2 worm cellular contexts compared by ENCODE assay signal in the genomic region with DNA sequence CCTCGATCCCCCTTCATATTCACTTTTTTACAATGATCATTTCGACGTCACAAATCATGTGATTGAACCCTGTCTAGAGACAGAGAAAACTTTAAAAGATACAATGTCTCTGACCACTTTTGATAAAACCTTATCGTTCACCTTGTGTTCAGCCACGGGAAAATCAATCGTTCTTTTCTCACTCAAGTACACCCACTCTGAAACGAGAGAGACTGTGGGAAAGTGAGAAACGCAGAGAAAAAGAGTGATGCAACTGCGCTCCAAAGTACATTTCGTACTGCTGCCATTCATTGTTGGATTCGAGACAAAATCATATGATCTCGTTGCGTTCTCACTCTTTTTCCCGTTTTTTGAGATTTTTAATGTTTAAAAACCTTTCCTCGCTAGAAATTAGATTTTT.
TF ChIP-seq lines count a peak whose summit lies in the region.

No protein-coding gene starts in this region.

TF ChIP-seq in whole organism, L1 larva, 84 proteins besides CTCF, POLR2A, EP300 and RAD21 (continued from another document):
- TF ChIP-seq unc-130 (tag; optimal IDR thresholded peaks at IDR 0.05; lab: Kevin White, UChicago), result peak; percentile 90
- peak; percentile 76 for TF ChIP-seq jun-1 (tag; optimal IDR thresholded peaks at IDR 0.05; lab: Kevin White, UChicago)
- TF ChIP-seq mef-2 (tag; optimal IDR thresholded peaks at IDR 0.05; lab: Kevin White, UChicago), result no peak
- TF ChIP-seq ztf-4 (tag; optimal IDR thresholded peaks at IDR 0.05; lab: Kevin White, UChicago), result peak; percentile 71
- TF ChIP-seq swsn-7 (tag; optimal IDR thresholded peaks at IDR 0.05; lab: Kevin White, UChicago), result peak; percentile 90
- peak; percentile 56 for TF ChIP-seq skn-1 (tag; optimal IDR thresholded peaks at IDR 0.05; lab: Kevin White, UChicago)
- peak; percentile 96 for TF ChIP-seq nhr-85 (tag; lab: Kevin White, UChicago)
- TF ChIP-seq lsy-2 (tag; optimal IDR thresholded peaks at IDR 0.05; lab: Kevin White, UChicago), result peak; percentile 86 to 92
- TF ChIP-seq tlp-1 (tag; optimal IDR thresholded peaks at IDR 0.05; lab: Kevin White, UChicago), result no peak
- TF ChIP-seq unc-86 (tag; optimal IDR thresholded peaks at IDR 0.05; lab: Kevin White, UChicago), result peak; percentile 62
- no peak for TF ChIP-seq hlh-4 (tag; optimal IDR thresholded peaks at IDR 0.05; lab: Kevin White, UChicago)
- peak; percentile 66 for TF ChIP-seq isw-1 (GFP tag; IDR thresholded peaks at IDR 0.05; lab: Robert Waterston, UW)
- TF ChIP-seq hpl-2 (GFP tag; optimal IDR thresholded peaks at IDR 0.05; lab: Kevin White, UChicago), result peak; percentile 70
- TF ChIP-seq sup-37 (GFP tag; optimal IDR thresholded peaks at IDR 0.05; lab: Kevin White, UChicago), result peak; percentile 59
- TF ChIP-seq nhr-90 (tag; optimal IDR thresholded peaks at IDR 0.05; lab: Kevin White, UChicago; ENCODE audit: poor library complexity), result peak; percentile 92
- TF ChIP-seq nhr-84 (tag; optimal IDR thresholded peaks at IDR 0.05; lab: Kevin White, UChicago), result no peak
- TF ChIP-seq elt-2 (tag; optimal IDR thresholded peaks at IDR 0.05; lab: Kevin White, UChicago), result peak; percentile 92
- TF ChIP-seq nhr-47 (tag; optimal IDR thresholded peaks at IDR 0.05; lab: Kevin White, UChicago), result peak; percentile 90
- TF ChIP-seq fkh-10 (GFP tag; optimal IDR thresholded peaks at IDR 0.05; lab: Kevin White, UChicago), result peak; percentile 24
- TF ChIP-seq nhr-237 (tag; optimal IDR thresholded peaks at IDR 0.05; lab: Kevin White, UChicago), result peak; percentile 43
- TF ChIP-seq blmp-1 (tag; optimal IDR thresholded peaks at IDR 0.05; lab: Kevin White, UChicago), result peak; percentile 90
- TF ChIP-seq ceh-82 (tag; optimal IDR thresholded peaks at IDR 0.05; lab: Kevin White, UChicago), result peak; percentile 41 to 80 (median 69)
- TF ChIP-seq nhr-76 (tag; optimal IDR thresholded peaks at IDR 0.05; lab: Kevin White, UChicago), result no peak
- 0 out of 2 replicates have a peak, but pooled peaks have one; percentile 33 for TF ChIP-seq ceh-88 (GFP tag; IDR thresholded peaks at IDR 0.05; lab: Robert Waterston, UW)
- TF ChIP-seq ceh-90 (tag; optimal IDR thresholded peaks at IDR 0.05; lab: Kevin White, UChicago), result peak; percentile 50
- peak; percentile 70 to 92 (median 83) for TF ChIP-seq dpl-1 (GFP tag; optimal IDR thresholded peaks at IDR 0.05; lab: Kevin White, UChicago)
- TF ChIP-seq pag-3 (tag; optimal IDR thresholded peaks at IDR 0.05; lab: Kevin White, UChicago; ENCODE audit: borderline replicate concordance, insufficient read depth), result peak; percentile 97
- peak; percentile 97 for TF ChIP-seq nhr-71 (tag; optimal IDR thresholded peaks at IDR 0.05; lab: Kevin White, UChicago)
- peak; percentile 69 for TF ChIP-seq ama-1 (optimal IDR thresholded peaks at IDR 0.05; lab: Kevin White, UChicago)
- TF ChIP-seq sptf-1 (tag; optimal IDR thresholded peaks at IDR 0.05; lab: Kevin White, UChicago), result no peak
- TF ChIP-seq mep-1 (tag; optimal IDR thresholded peaks at IDR 0.05; lab: Kevin White, UChicago), result peak; percentile 93
- TF ChIP-seq xbp-1 (tag; optimal IDR thresholded peaks at IDR 0.05; lab: Kevin White, UChicago), result peak; percentile 88
- peak; percentile 69 for TF ChIP-seq egl-13 (tag; optimal IDR thresholded peaks at IDR 0.05; lab: Kevin White, UChicago)
- TF ChIP-seq nhr-11 (tag; optimal IDR thresholded peaks at IDR 0.05; lab: Kevin White, UChicago), result peak; percentile 42
TF ChIP-seq in whole organism, L1 larva: peak in this region for 61.

TF ChIP-seq in whole organism, L4 larva, 104 proteins besides CTCF, POLR2A, EP300 and RAD21 (continued from another document):
- TF ChIP-seq F37D6.2 (tag; optimal IDR thresholded peaks at IDR 0.05; lab: Kevin White, UChicago), result no peak
- peak; percentile 88 for TF ChIP-seq dmd-6 (GFP tag; IDR thresholded peaks at IDR 0.05; lab: Robert Waterston, UW)
- no peak for TF ChIP-seq dmd-9 (GFP tag; IDR thresholded peaks at IDR 0.05; lab: Robert Waterston, UW)
- TF ChIP-seq dve-1 (tag; optimal IDR thresholded peaks at IDR 0.05; lab: Kevin White, UChicago; ENCODE audit: insufficient read depth), result peak; percentile 99
- peak; percentile 74 for TF ChIP-seq aha-1 (tag; lab: Kevin White, UChicago)
- no peak; the same call in 1 of the 2 replicates for TF ChIP-seq Y48G9A.11 (GFP tag; IDR thresholded peaks at IDR 0.05; lab: Robert Waterston, UW)
- TF ChIP-seq nhr-42 (GFP tag; IDR thresholded peaks at IDR 0.05; lab: Robert Waterston, UW), result 0 out of 2 replicates have a peak, but pooled peaks have one; percentile 65
- TF ChIP-seq hmg-1.1 (GFP tag; IDR thresholded peaks at IDR 0.05; lab: Robert Waterston, UW), result peak; percentile 77
- TF ChIP-seq lim-7 (GFP tag; IDR thresholded peaks at IDR 0.05; lab: Robert Waterston, UW), result no peak
- TF ChIP-seq lin-15B (tag; optimal IDR thresholded peaks at IDR 0.05; lab: Kevin White, UChicago), result peak; percentile 47
- TF ChIP-seq lin-1 (GFP tag; IDR thresholded peaks at IDR 0.05; lab: Robert Waterston, UW), result peak; percentile 54; the same call in 1 of the 2 replicates
- TF ChIP-seq attf-4 (tag; optimal IDR thresholded peaks at IDR 0.05; lab: Kevin White, UChicago), result no peak
- no peak for TF ChIP-seq zfp-2 (tag; optimal IDR thresholded peaks at IDR 0.05; lab: Kevin White, UChicago)
- TF ChIP-seq hlh-11 (tag; optimal IDR thresholded peaks at IDR 0.05; lab: Kevin White, UChicago), result peak; percentile 97
- TF ChIP-seq R02D3.7 (tag; optimal IDR thresholded peaks at IDR 0.05; lab: Kevin White, UChicago), result no peak
- TF ChIP-seq sdz-12 (GFP tag; optimal IDR thresholded peaks at IDR 0.05; lab: Kevin White, UChicago), result no peak
- peak; percentile 81 for TF ChIP-seq pqm-1 (tag; optimal IDR thresholded peaks at IDR 0.05; lab: Kevin White, UChicago)
- TF ChIP-seq ZK546.5 (tag; optimal IDR thresholded peaks at IDR 0.05; lab: Kevin White, UChicago), result no peak
- TF ChIP-seq ctbp-1 (GFP tag; IDR thresholded peaks at IDR 0.05; lab: Robert Waterston, UW), result 0 out of 2 replicates have a peak, but pooled peaks have one; percentile 48
- peak; percentile 81 for TF ChIP-seq T26A8.4 (GFP tag; IDR thresholded peaks at IDR 0.05; lab: Robert Waterston, UW)
- no peak for TF ChIP-seq F26F4.8 (GFP tag; conservative IDR thresholded peaks at IDR 0.05; lab: Robert Waterston, UW)
- TF ChIP-seq arid-1 (GFP tag; conservative IDR thresholded peaks at IDR 0.05; lab: Robert Waterston, UW), result peak; percentile 66
- TF ChIP-seq ceh-62 (tag; optimal IDR thresholded peaks at IDR 0.05; lab: Kevin White, UChicago), result no peak
- TF ChIP-seq nhr-6 (tag; optimal IDR thresholded peaks at IDR 0.05; lab: Kevin White, UChicago), result peak; percentile 98
- TF ChIP-seq nhr-41 (GFP tag; IDR thresholded peaks at IDR 0.05; lab: Robert Waterston, UW), result peak; percentile 80; the same call in 1 of the 2 replicates
- TF ChIP-seq rbr-2 (tag; optimal IDR thresholded peaks at IDR 0.05; lab: Kevin White, UChicago), result peak; percentile 78
- peak; percentile 10 to 72 for TF ChIP-seq hif-1 (tag; optimal IDR thresholded peaks at IDR 0.05; lab: Kevin White, UChicago)
- TF ChIP-seq lin-29 (GFP tag; IDR thresholded peaks at IDR 0.05; lab: Robert Waterston, UW), result no peak
- TF ChIP-seq zip-2 (tag; optimal IDR thresholded peaks at IDR 0.05; lab: Kevin White, UChicago), result no peak
- TF ChIP-seq Y5F2A.4 (GFP tag; optimal IDR thresholded peaks at IDR 0.05; lab: Kevin White, UChicago), result no peak
- peak; percentile 69 for TF ChIP-seq php-3 (GFP tag; IDR thresholded peaks at IDR 0.05; lab: Robert Waterston, UW)
- TF ChIP-seq nhr-237 (tag; optimal IDR thresholded peaks at IDR 0.05; lab: Kevin White, UChicago), result no peak
- no peak for TF ChIP-seq gei-8 (GFP tag; optimal IDR thresholded peaks at IDR 0.05; lab: Kevin White, UChicago)
- no peak for TF ChIP-seq lir-3 (tag; optimal IDR thresholded peaks at IDR 0.05; lab: Kevin White, UChicago)
- TF ChIP-seq nhr-76 (tag; optimal IDR thresholded peaks at IDR 0.05; lab: Kevin White, UChicago), result peak; percentile 70
- peak; percentile 90 for TF ChIP-seq nhr-11 (tag; optimal IDR thresholded peaks at IDR 0.05; lab: Kevin White, UChicago)
- TF ChIP-seq mes-2 (tag; optimal IDR thresholded peaks at IDR 0.05; lab: Kevin White, UChicago; ENCODE audit: poor library complexity, severe bottlenecking), result peak; percentile 82
- TF ChIP-seq Y75B8A.6 (GFP tag; IDR thresholded peaks at IDR 0.05; lab: Robert Waterston, UW), result no peak
- no peak for TF ChIP-seq F49E8.2 (tag; optimal IDR thresholded peaks at IDR 0.05; lab: Kevin White, UChicago; ENCODE audit: borderline replicate concordance)
- TF ChIP-seq daf-16 (GFP tag; optimal IDR thresholded peaks at IDR 0.05; lab: Kevin White, UChicago), result peak in 1 of 2 experiments; percentile 33
- peak; percentile 69 for TF ChIP-seq daf-16 (tag; optimal IDR thresholded peaks at IDR 0.05; lab: Kevin White, UChicago)
- TF ChIP-seq lin-13 (GFP tag; optimal IDR thresholded peaks at IDR 0.05; lab: Kevin White, UChicago), result peak; percentile 29
- TF ChIP-seq ceh-44 (GFP tag; IDR thresholded peaks at IDR 0.05; lab: Robert Waterston, UW), result 0 out of 2 replicates have a peak, but pooled peaks have one; percentile 28
- peak; percentile 83 for TF ChIP-seq nhr-102 (tag; optimal IDR thresholded peaks at IDR 0.05; lab: Kevin White, UChicago)
- TF ChIP-seq lin-39 (tag; optimal IDR thresholded peaks at IDR 0.05; lab: Kevin White, UChicago), result no peak
- peak in 1 of 2 experiments; percentile 72 for TF ChIP-seq mdl-1 (tag; optimal IDR thresholded peaks at IDR 0.05; lab: Kevin White, UChicago)
- TF ChIP-seq D1046.2 (GFP tag; IDR thresholded peaks at IDR 0.05; lab: Robert Waterston, UW), result no peak
